Worm (Caenorhabditis elegans): ENCODE measurements around the gene F21C10.5.

Gene F21C10.5

DNA sequence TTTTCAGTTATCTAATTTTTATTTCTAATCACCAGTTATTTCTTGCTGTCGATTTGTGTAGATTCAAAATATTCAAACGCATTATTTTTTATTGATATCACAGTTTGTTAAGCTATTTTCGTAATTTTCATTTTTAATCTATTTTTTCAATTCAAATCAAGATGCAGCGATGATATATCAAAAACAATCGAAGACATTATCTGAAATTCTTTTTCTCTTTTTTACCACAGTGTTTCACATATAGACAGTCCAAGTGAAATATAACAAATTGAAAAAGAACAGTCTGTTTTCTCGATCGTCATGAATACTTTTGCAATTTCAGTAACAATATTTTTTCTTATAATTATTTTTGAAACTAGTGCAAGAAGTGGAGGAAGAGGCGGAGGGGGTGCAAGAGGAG, at the start of gene F21C10.5:
Gene F21C10.5 (plus strand): TSS at position 301 of the 400 bp plus-strand sequence.
- TF ChIP-seq lin-39 (tag; optimal IDR thresholded peaks at IDR 0.05) (no peak), nhr-10 (tag; optimal IDR thresholded peaks at IDR 0.05) (no peak), unc-39 (tag; optimal IDR thresholded peaks at IDR 0.05) (no peak), R02D3.7 (tag; optimal IDR thresholded peaks at IDR 0.05) (no peak), sem-4 (tag; optimal IDR thresholded peaks at IDR 0.05) (no peak), ztf-1 (GFP tag; conservative IDR thresholded peaks at IDR 0.05) (no peak)

ce11 chrV:9075827-9076226, 49.6 kb upstream of the F21C10.5 start:
- peak; percentile 60 for TF ChIP-seq sma-9 (GFP tag; optimal IDR thresholded peaks at IDR 0.05)
- no peak for TF ChIP-seq sma-9 (tag; optimal IDR thresholded peaks at IDR 0.05)
- TF ChIP-seq unc-55 (GFP tag; optimal IDR thresholded peaks at IDR 0.05) = peak; percentile 15
- TF ChIP-seq peb-1 (tag; optimal IDR thresholded peaks at IDR 0.05) = no peak
- TF ChIP-seq ama-1 (optimal IDR thresholded peaks at IDR 0.05) = peak; percentile 24
- peak; percentile 13 to 17 for TF ChIP-seq mdl-1 (tag; optimal IDR thresholded peaks at IDR 0.05)
- TF ChIP-seq snpc-4 (tag; optimal IDR thresholded peaks at IDR 0.05) = no peak
- TF ChIP-seq crh-2 (tag; optimal IDR thresholded peaks at IDR 0.05) = peak; percentile 2
- TF ChIP-seq F13H6.1 (tag; optimal IDR thresholded peaks at IDR 0.05) = peak; percentile 38
- peak; percentile 54 for TF ChIP-seq nhr-129 (tag; optimal IDR thresholded peaks at IDR 0.05)
- no peak for TF ChIP-seq ztf-4 (tag; optimal IDR thresholded peaks at IDR 0.05)

ce11 chrV:9076273-9076672, 49.2 kb upstream of the F21C10.5 start, which contains the start of gene T27E4.7:
Gene T27E4.7, minus strand, starts transcription at chrV:9076322.
- no peak for TF ChIP-seq sma-3 (GFP tag; optimal IDR thresholded peaks at IDR 0.05)
- TF ChIP-seq crh-2 (tag; optimal IDR thresholded peaks at IDR 0.05) = no peak
- no peak for TF ChIP-seq nhr-237 (tag; optimal IDR thresholded peaks at IDR 0.05)
- no peak for TF ChIP-seq mbf-1 (tag; optimal IDR thresholded peaks at IDR 0.05)
- no peak for TF ChIP-seq ceh-16 (tag; optimal IDR thresholded peaks at IDR 0.05)
- TF ChIP-seq fos-1 (tag; optimal IDR thresholded peaks at IDR 0.05) = no peak
- no peak for TF ChIP-seq unc-55 (GFP tag; optimal IDR thresholded peaks at IDR 0.05)
- TF ChIP-seq alr-1 (tag; optimal IDR thresholded peaks at IDR 0.05) = no peak
- TF ChIP-seq skn-1 (tag; optimal IDR thresholded peaks at IDR 0.05) = no peak
- TF ChIP-seq mab-5 (tag; optimal IDR thresholded peaks at IDR 0.05) = no peak
- TF ChIP-seq nhr-6 (tag; optimal IDR thresholded peaks at IDR 0.05) = no peak
- no peak for TF ChIP-seq C34F6.9 (tag; optimal IDR thresholded peaks at IDR 0.05)
- TF ChIP-seq lsy-2 (tag; optimal IDR thresholded peaks at IDR 0.05) = no peak
- no peak for TF ChIP-seq ztf-4 (tag; optimal IDR thresholded peaks at IDR 0.05)
- no peak for TF ChIP-seq nhr-11 (tag; optimal IDR thresholded peaks at IDR 0.05)
- TF ChIP-seq zag-1 (tag; optimal IDR thresholded peaks at IDR 0.05) = no peak
- no peak for TF ChIP-seq R02D3.7 (tag; optimal IDR thresholded peaks at IDR 0.05)
- TF ChIP-seq sma-9 (GFP tag; optimal IDR thresholded peaks at IDR 0.05) = no peak
- TF ChIP-seq sma-9 (tag; optimal IDR thresholded peaks at IDR 0.05) = no peak
- TF ChIP-seq lin-13 (GFP tag; optimal IDR thresholded peaks at IDR 0.05) = no peak

- TF ChIP-seq nhr-25 (tag; optimal IDR thresholded peaks at IDR 0.05) (peak; percentile 6), unc-39 (tag; optimal IDR thresholded peaks at IDR 0.05) (no peak)
Measured at ce11 chrV:9078067-9078581, 47.3 kb upstream of the F21C10.5 start.

ce11 chrV:9078815-9079525, 46.5 kb upstream of the F21C10.5 start:
- peak; percentile 48 for TF ChIP-seq sma-9 (GFP tag; optimal IDR thresholded peaks at IDR 0.05)
- no peak for TF ChIP-seq sma-9 (tag; optimal IDR thresholded peaks at IDR 0.05)
- no peak for TF ChIP-seq alr-1 (tag; optimal IDR thresholded peaks at IDR 0.05)
- TF ChIP-seq egl-27 (tag; optimal IDR thresholded peaks at IDR 0.05) = peak; percentile 3
- TF ChIP-seq nhr-12 (tag; optimal IDR thresholded peaks at IDR 0.05) = no peak
- TF ChIP-seq ama-1 (optimal IDR thresholded peaks at IDR 0.05) = no peak
- peak; percentile 18 for TF ChIP-seq gmeb-1 (tag; optimal IDR thresholded peaks at IDR 0.05)
- peak; percentile 83 for TF ChIP-seq fos-1 (tag; optimal IDR thresholded peaks at IDR 0.05)
- peak; percentile 12 for TF ChIP-seq nhr-25 (tag; optimal IDR thresholded peaks at IDR 0.05)
- TF ChIP-seq nhr-21 (tag; optimal IDR thresholded peaks at IDR 0.05) = peak; percentile 5
- peak; percentile 69 for TF ChIP-seq blmp-1 (tag; optimal IDR thresholded peaks at IDR 0.05; ENCODE audit: insufficient read depth)
- TF ChIP-seq crh-2 (tag; optimal IDR thresholded peaks at IDR 0.05) = peak; percentile 9
- peak; percentile 64 for TF ChIP-seq nhr-129 (tag; optimal IDR thresholded peaks at IDR 0.05)
- TF ChIP-seq mdl-1 (tag; optimal IDR thresholded peaks at IDR 0.05) = peak in 1 of 2 experiments; percentile 10
- no peak for TF ChIP-seq lsy-2 (tag; optimal IDR thresholded peaks at IDR 0.05)
- peak; percentile 57 for TF ChIP-seq F13H6.1 (tag; optimal IDR thresholded peaks at IDR 0.05)
- TF ChIP-seq skn-1 (tag; optimal IDR thresholded peaks at IDR 0.05) = peak; percentile 42
